Fruit fly (Drosophila melanogaster): ENCODE results near the gene CG17168.

CG17168 gene

dm6 chrX:23071237-23071688 lies 11.3 kb upstream of the CG17168 start (continued):
- TF ChIP-seq eg (GFP tag; IDR thresholded peaks at IDR 0.05) (no peak), CG11762 (GFP tag; optimal IDR thresholded peaks at IDR 0.05; ENCODE audit: insufficient read depth) (peak; percentile 6), CG8632 (GFP tag; optimal IDR thresholded peaks at IDR 0.05) (peak; percentile 49), Hr4 (GFP tag; optimal IDR thresholded peaks at IDR 0.05) (peak; percentile 60), CG6854 (GFP tag; optimal IDR thresholded peaks at IDR 0.05) (no peak), lz (GFP tag; optimal IDR thresholded peaks at IDR 0.05) (peak; percentile 29), CG16779 (tag; optimal IDR thresholded peaks at IDR 0.05) (no peak), pdm3 (GFP tag; optimal IDR thresholded peaks at IDR 0.05) (peak; percentile 57), Smox (GFP tag; optimal IDR thresholded peaks at IDR 0.05) (peak; percentile 43), CG6792 (GFP tag; optimal IDR thresholded peaks at IDR 0.05) (peak; percentile 10), CG11294 (GFP tag; IDR thresholded peaks at IDR 0.05) (no peak), net (GFP tag; optimal IDR thresholded peaks at IDR 0.05) (peak; percentile 45), Sox15 (GFP tag; optimal IDR thresholded peaks at IDR 0.05) (peak; percentile 20), CG3032 (tag; optimal IDR thresholded peaks at IDR 0.05) (peak; percentile 43), spab (GFP tag; optimal IDR thresholded peaks at IDR 0.05) (peak; percentile 9), Eip75B (GFP tag; optimal IDR thresholded peaks at IDR 0.05) (peak; percentile 11), CG4318 (GFP tag; optimal IDR thresholded peaks at IDR 0.05) (peak; percentile 72), Sox14 (GFP tag; optimal IDR thresholded peaks at IDR 0.05) (peak; percentile 14), CG8119 (GFP tag; IDR thresholded peaks at IDR 0.05) (peak; percentile 46; the same call in 1 of the 3 replicates), vri (GFP tag; optimal IDR thresholded peaks at IDR 0.05) (no peak), CG6808 (GFP tag; optimal IDR thresholded peaks at IDR 0.05) (peak; percentile 11), CG34406 (GFP tag; optimal IDR thresholded peaks at IDR 0.05) (peak; percentile 42), CG11902 (GFP tag; optimal IDR thresholded peaks at IDR 0.05) (peak; percentile 28), svp (GFP tag) (peak; percentile 59), Ets21C (GFP tag; optimal IDR thresholded peaks at IDR 0.05) (no peak), dsx (GFP tag; optimal IDR thresholded peaks at IDR 0.05; ENCODE audit: poor library complexity, severe bottlenecking) (no peak)

dm6 chrX:23073402-23073801 lies 9.1 kb upstream of the CG17168 start:
- no peak for TF ChIP-seq CG4318 (GFP tag; optimal IDR thresholded peaks at IDR 0.05)
- TF ChIP-seq vri (GFP tag; optimal IDR thresholded peaks at IDR 0.05), result peak; percentile 1
- no peak for TF ChIP-seq Eip93F (GFP tag; optimal IDR thresholded peaks at IDR 0.05)
- no peak for TF ChIP-seq CG10631 (GFP tag; optimal IDR thresholded peaks at IDR 0.05)

dm6 chrX:23084372-23084771 lies 1.8 kb downstream of the CG17168 start, which contains the start of gene CG17169:
Gene CG17169, plus strand, starts transcription at chrX:23084672.
- no peak for TF ChIP-seq CG32006 (GFP tag; optimal IDR thresholded peaks at IDR 0.05)
- TF ChIP-seq CG8119 (GFP tag; IDR thresholded peaks at IDR 0.05), result no peak
- TF ChIP-seq Met (GFP tag; optimal IDR thresholded peaks at IDR 0.05), result no peak
- TF ChIP-seq CG6163 (GFP tag; IDR thresholded peaks at IDR 0.05), result no peak
- no peak for TF ChIP-seq ss (GFP tag; optimal IDR thresholded peaks at IDR 0.05)

dm6 chrX:23089087-23089732 lies 6.7 kb downstream of the CG17168 start:
- no peak for TF ChIP-seq CG3919 (GFP tag; optimal IDR thresholded peaks at IDR 0.05)
- TF ChIP-seq Ets96B (tag; optimal IDR thresholded peaks at IDR 0.05), result no peak
- TF ChIP-seq cyc (GFP tag; optimal IDR thresholded peaks at IDR 0.05), result no peak
- no peak for TF ChIP-seq CG6808 (GFP tag; optimal IDR thresholded peaks at IDR 0.05)
- TF ChIP-seq svp (GFP tag), result peak; percentile 83

All from whole organism, prepupa.